Worm (Caenorhabditis elegans) whole organism, young adult: Measurements from ENCODE around the gene sri-4.

Experiments used
- B0336.3 ChIP-seq: fragments of 200-800 bp; sonication (Bioruptor generic); IDR thresholded peaks from 2 replicates; pipeline ENCODE4 v1.3.6; 2022; ENCODE audit warnings: missing genetic modification characterization, missing compliant biosample characterization
- F10E7.11 ChIP-seq: sonication (generic microtip); optimal IDR thresholded peaks from 2 replicates; lab custom pipeline; 2017; ENCODE audit warnings: mild to moderate bottlenecking, missing genetic modification characterization, moderate library complexity, missing compliant biosample characterization
- F23B12.7 ChIP-seq: sonication (generic microtip); optimal IDR thresholded peaks from 2 replicates; lab custom pipeline; 2017; ENCODE audit warnings: missing genetic modification characterization, mild to moderate bottlenecking, missing compliant biosample characterization, antibody characterized with exemption, moderate library complexity; ENCODE audit not compliant: insufficient read depth
- F55B11.4 ChIP-seq: sonication (generic microtip); optimal IDR thresholded peaks from 2 replicates; lab custom pipeline; 2016; ENCODE audit warnings: missing compliant biosample characterization, missing genetic modification characterization, borderline replicate concordance; ENCODE audit not compliant: insufficient read depth
- F57C9.4 ChIP-seq: sonication (generic microtip); optimal IDR thresholded peaks from 2 replicates; lab custom pipeline; 2017; ENCODE audit warnings: mild to moderate bottlenecking, missing genetic modification characterization, missing compliant biosample characterization
- T07F8.4 ChIP-seq: sonication (generic microtip); optimal IDR thresholded peaks from 2 replicates; lab custom pipeline; 2016; ENCODE audit warnings: mild to moderate bottlenecking, missing genetic modification characterization, moderate library complexity, missing compliant biosample characterization
- T26A5.8 ChIP-seq: sonication (generic microtip); optimal IDR thresholded peaks from 2 replicates; lab custom pipeline; 2016; ENCODE audit warnings: missing genetic modification characterization, missing compliant biosample characterization
- Y53F4B.3 ChIP-seq: fragments of 200-800 bp; sonication (Bioruptor generic); IDR thresholded peaks from 2 replicates; pipeline ENCODE4 v1.3.6; 2022; ENCODE audit warnings: missing genetic modification reagents, missing genetic modification characterization, missing compliant biosample characterization
- Y53G8AR.9 ChIP-seq: fragments of 200-800 bp; sonication (Bioruptor generic); conservative IDR thresholded peaks from 2 replicates; pipeline ENCODE4 v1.3.6; 2022; ENCODE audit warnings: missing genetic modification reagents, missing genetic modification characterization, missing compliant biosample characterization
- Y95B8A.8 ChIP-seq: fragments of 200-800 bp; sonication (Bioruptor generic); IDR thresholded peaks from 2 replicates; pipeline ENCODE4 v1.3.6; 2022; ENCODE audit warnings: missing genetic modification reagents, missing genetic modification characterization, missing compliant biosample characterization
- akir-1 ChIP-seq: fragments of 200-800 bp; sonication (Bioruptor generic); optimal IDR thresholded peaks from 2 replicates; lab custom pipeline; 2018; ENCODE audit warnings: mild to moderate bottlenecking, missing genetic modification characterization, moderate library complexity, missing compliant biosample characterization
- ama-1 ChIP-seq, 3 experiments: fragments of 150-350 bp in 1 of 3; sonication (generic microtip) in 2 of 3; optimal IDR thresholded peaks; 2 replicates each; lab custom pipeline; 2014 to 2018; ENCODE audit warnings: missing biosample characterization in 2 of 3, missing genetic modification characterization in 2 of 3, missing genetic modification reagents in 2 of 3
- aptf-3 ChIP-seq: fragments of 200-800 bp; sonication (Bioruptor generic); IDR thresholded peaks from 2 replicates; pipeline ENCODE4 v1.3.6; 2022; ENCODE audit warnings: missing genetic modification characterization, missing compliant biosample characterization
- attf-3 ChIP-seq: fragments of 200-800 bp; sonication (Bioruptor generic); conservative IDR thresholded peaks from 2 replicates; pipeline ENCODE4 v1.3.6; 2022; ENCODE audit warnings: missing genetic modification reagents, missing genetic modification characterization, missing compliant biosample characterization
- attf-5 ChIP-seq: fragments of 200-800 bp; sonication (Bioruptor generic); optimal IDR thresholded peaks from 2 replicates; lab custom pipeline; 2018; ENCODE audit warnings: mild to moderate bottlenecking, missing genetic modification characterization, missing compliant biosample characterization
- cebp-1 ChIP-seq, 2 experiments: fragments of 200-800 bp in 1 of 2; sonication (Bioruptor generic) in 1 of 2; sonication (generic microtip) in 1 of 2; IDR thresholded peaks in 1 of 2; optimal IDR thresholded peaks in 1 of 2; 2 replicates each; pipeline versions ENCODE4 v1.3.6 to Lab custom; 2017 to 2022; ENCODE audit warnings: missing compliant biosample characterization in 2 of 2, missing genetic modification characterization in 2 of 2, mild to moderate bottlenecking in 1 of 2, missing genetic modification reagents in 1 of 2, moderate library complexity in 1 of 2
- ceh-40 ChIP-seq: fragments of 200-800 bp; sonication (Bioruptor generic); IDR thresholded peaks from 2 replicates; pipeline ENCODE4 v1.3.6; 2022; ENCODE audit warnings: missing genetic modification characterization, missing compliant biosample characterization
- ceh-58 ChIP-seq: fragments of 200-800 bp; sonication (Bioruptor generic); IDR thresholded peaks from 2 replicates; pipeline ENCODE4 v1.3.6; 2022; ENCODE audit warnings: missing genetic modification characterization, missing compliant biosample characterization
- efl-1 ChIP-seq: fragments of 150-350 bp; optimal IDR thresholded peaks from 2 replicates; lab custom pipeline; 2014; ENCODE audit warnings: missing biosample characterization, missing genetic modification reagents, missing genetic modification characterization
- egl-44 ChIP-seq: fragments of 200-800 bp; sonication (Bioruptor generic); IDR thresholded peaks from 2 replicates; pipeline ENCODE4 v1.3.6; 2022; ENCODE audit warnings: missing genetic modification reagents, missing genetic modification characterization, missing compliant biosample characterization
- ets-4 ChIP-seq: fragments of 200-800 bp; sonication (Bioruptor generic); optimal IDR thresholded peaks from 2 replicates; lab custom pipeline; 2018; ENCODE audit warnings: mild to moderate bottlenecking, missing genetic modification characterization, missing compliant biosample characterization
- gei-17 ChIP-seq: fragments of 200-800 bp; sonication (Bioruptor generic); optimal IDR thresholded peaks from 2 replicates; lab custom pipeline; 2018; ENCODE audit warnings: mild to moderate bottlenecking, missing genetic modification characterization, missing compliant biosample characterization
- hmg-20 ChIP-seq: fragments of 200-800 bp; sonication (Bioruptor generic); IDR thresholded peaks from 2 replicates; pipeline ENCODE4 v1.3.6; 2022; ENCODE audit warnings: missing genetic modification reagents, missing genetic modification characterization, missing compliant biosample characterization
- lag-1 ChIP-seq: fragments of 200-800 bp; sonication (Bioruptor generic); IDR thresholded peaks from 2 replicates; pipeline ENCODE4 v1.3.6; 2022; ENCODE audit warnings: missing genetic modification reagents, missing genetic modification characterization, missing compliant biosample characterization
- lin-26 ChIP-seq: fragments of 200-800 bp; sonication (Bioruptor generic); IDR thresholded peaks from 2 replicates; pipeline ENCODE4 v1.3.6; 2022; ENCODE audit warnings: missing genetic modification reagents, missing genetic modification characterization, missing compliant biosample characterization
- lin-35 ChIP-seq, 3 experiments: fragments of 150-350 bp in 2 of 3; sonication (generic microtip) in 1 of 3; optimal IDR thresholded peaks; 2 replicates each; lab custom pipeline; 2014 to 2018; ENCODE audit warnings: missing biosample characterization in 3 of 3, missing genetic modification characterization in 3 of 3, missing genetic modification reagents in 3 of 3
- lir-1 ChIP-seq: fragments of 200-800 bp; sonication (Bioruptor generic); conservative IDR thresholded peaks from 2 replicates; pipeline ENCODE4 v1.3.6; 2022; ENCODE audit warnings: missing genetic modification reagents, missing genetic modification characterization, missing compliant biosample characterization
- lsl-1 ChIP-seq: fragments of 200-800 bp; sonication (Bioruptor generic); optimal IDR thresholded peaks from 2 replicates; lab custom pipeline; 2018; ENCODE audit warnings: mild to moderate bottlenecking, missing genetic modification characterization, moderate library complexity, missing compliant biosample characterization
- lsy-27 ChIP-seq: sonication (generic microtip); optimal IDR thresholded peaks from 2 replicates; lab custom pipeline; 2017; ENCODE audit warnings: missing genetic modification characterization, mild to moderate bottlenecking, missing compliant biosample characterization, antibody characterized with exemption, missing genotype, borderline replicate concordance; ENCODE audit not compliant: insufficient read depth
- madf-8 ChIP-seq: fragments of 200-800 bp; sonication (Bioruptor generic); conservative IDR thresholded peaks from 2 replicates; pipeline ENCODE4 v1.3.6; 2022; ENCODE audit warnings: missing genetic modification reagents, missing genetic modification characterization, missing compliant biosample characterization
- mel-28 ChIP-seq: sonication (generic microtip); optimal IDR thresholded peaks from 2 replicates; lab custom pipeline; 2016; ENCODE audit warnings: borderline replicate concordance, mild to moderate bottlenecking, missing genetic modification characterization, missing compliant biosample characterization
- mes-4 ChIP-seq: sonication (generic microtip); optimal IDR thresholded peaks from 2 replicates; lab custom pipeline; 2016; ENCODE audit warnings: missing genotype, missing genetic modification characterization, missing compliant biosample characterization
- nhr-179 ChIP-seq: sonication (generic microtip); optimal IDR thresholded peaks from 2 replicates; lab custom pipeline; 2016; ENCODE audit warnings: mild to moderate bottlenecking, missing genetic modification characterization, missing compliant biosample characterization
- pbrm-1 ChIP-seq: fragments of 200-800 bp; sonication (Bioruptor generic); IDR thresholded peaks from 2 replicates; pipeline ENCODE4 v1.3.6; 2022; ENCODE audit warnings: missing genetic modification reagents, missing genetic modification characterization, missing compliant biosample characterization
- rcor-1 ChIP-seq: fragments of 200-800 bp; sonication (Bioruptor generic); IDR thresholded peaks from 2 replicates; pipeline ENCODE4 v1.3.6; 2022; ENCODE audit warnings: missing genetic modification reagents, missing genetic modification characterization, missing compliant biosample characterization
- rec-8 ChIP-seq, 2 experiments: sonication (generic microtip); optimal IDR thresholded peaks; 2 replicates each; lab custom pipeline; 2016; ENCODE audit warnings: mild to moderate bottlenecking in 2 of 2, missing genetic modification characterization in 2 of 2, missing genetic modification reagents in 2 of 2, missing genotype in 2 of 2, missing biosample characterization in 1 of 2, missing compliant biosample characterization in 1 of 2, moderate library complexity in 1 of 2
- rpc-1 ChIP-seq, 2 experiments: fragments of 150-350 bp in 1 of 2; sonication (generic microtip) in 1 of 2; optimal IDR thresholded peaks; 2 replicates each; lab custom pipeline; 2014 to 2018; ENCODE audit warnings: missing biosample characterization in 1 of 2, missing genetic modification characterization in 1 of 2, missing genetic modification reagents in 1 of 2, missing genotype in 1 of 2
- snpc-1.3 ChIP-seq: sonication (generic microtip); optimal IDR thresholded peaks from 2 replicates; lab custom pipeline; 2017; ENCODE audit warnings: missing genetic modification characterization, mild to moderate bottlenecking, missing compliant biosample characterization, antibody characterized with exemption, moderate library complexity, missing genotype, missing genetic modification reagents; ENCODE audit not compliant: insufficient read depth
- tbx-9 ChIP-seq: sonication (generic microtip); optimal IDR thresholded peaks from 2 replicates; lab custom pipeline; 2016; ENCODE audit warnings: borderline replicate concordance, missing genetic modification characterization, inconsistent platforms, missing compliant biosample characterization
- xnd-1 ChIP-seq: sonication (generic microtip); optimal IDR thresholded peaks from 2 replicates; lab custom pipeline; 2016; ENCODE audit warnings: missing genotype, missing genetic modification reagents, missing genetic modification characterization, missing compliant biosample characterization
- zfh-2 ChIP-seq: fragments of 200-800 bp; sonication (Bioruptor generic); conservative IDR thresholded peaks from 2 replicates; pipeline ENCODE4 v1.3.6; 2022; ENCODE audit warnings: missing genetic modification reagents, missing genetic modification characterization, missing compliant biosample characterization
- ztf-18 ChIP-seq: sonication (generic microtip); optimal IDR thresholded peaks from 2 replicates; lab custom pipeline; 2016; ENCODE audit warnings: missing genotype, mild to moderate bottlenecking, missing genetic modification characterization, missing compliant biosample characterization
- ztf-22 ChIP-seq: fragments of 200-800 bp; sonication (Bioruptor generic); optimal IDR thresholded peaks from 2 replicates; lab custom pipeline; 2018; ENCODE audit warnings: mild to moderate bottlenecking, missing genetic modification characterization, moderate library complexity, missing compliant biosample characterization
- ztf-25 ChIP-seq: fragments of 200-800 bp; sonication (Bioruptor generic); IDR thresholded peaks from 2 replicates; pipeline ENCODE4 v1.3.6; 2022; ENCODE audit warnings: missing genetic modification reagents, missing genetic modification characterization, missing compliant biosample characterization
- ztf-28 ChIP-seq: fragments of 200-800 bp; sonication (Bioruptor generic); IDR thresholded peaks from 2 replicates; pipeline ENCODE4 v1.3.6; 2022; ENCODE audit warnings: missing genetic modification reagents, missing genetic modification characterization, missing compliant biosample characterization

Gene sri-4

ce11 chrV:731330-731729, 16.8 kb upstream of the sri-4 start:
- TF ChIP-seq lir-1 = peak; percentile 73
- no peak for TF ChIP-seq xnd-1 (tag; lab: Kevin White, UChicago)
- TF ChIP-seq nhr-179 = no peak
- TF ChIP-seq ztf-25 = no peak
- TF ChIP-seq zfh-2 (GFP tag; lab: Robert Waterston, UW) = peak; percentile 81
- no peak for TF ChIP-seq lag-1 (GFP tag; lab: Robert Waterston, UW)
- peak; percentile 33; the same call in 1 of the 2 replicates for TF ChIP-seq cebp-1 (GFP tag; IDR thresholded peaks at IDR 0.05; lab: Robert Waterston, UW)
- TF ChIP-seq cebp-1 (tag; optimal IDR thresholded peaks at IDR 0.05; lab: Kevin White, UChicago) = peak; percentile 89
- peak; percentile 77 for TF ChIP-seq pbrm-1 (GFP tag; lab: Robert Waterston, UW)
- no peak for TF ChIP-seq F23B12.7
- no peak for TF ChIP-seq F57C9.4 (tag; lab: Kevin White, UChicago)
- TF ChIP-seq T26A5.8 (tag; lab: Kevin White, UChicago) = no peak
- no peak for TF ChIP-seq rec-8 (tag; optimal IDR thresholded peaks at IDR 0.05; lab: Kevin White, UChicago)
- peak; percentile 88; the same call in 1 of the 2 replicates for TF ChIP-seq egl-44 (GFP tag; lab: Robert Waterston, UW)
- TF ChIP-seq lsl-1 = no peak
- no peak for TF ChIP-seq efl-1
- no peak for TF ChIP-seq rpc-1 (optimal IDR thresholded peaks at IDR 0.05; lab: Kevin White, UChicago)
- TF ChIP-seq rpc-1 (tag; optimal IDR thresholded peaks at IDR 0.05; lab: Kevin White, UChicago) = no peak
- no peak for TF ChIP-seq F10E7.11 (tag; lab: Kevin White, UChicago)
- TF ChIP-seq ztf-22 (GFP tag; lab: Kevin White, UChicago) = peak; percentile 93
- TF ChIP-seq ceh-58 = no peak
- no peak for TF ChIP-seq aptf-3 (GFP tag; lab: Robert Waterston, UW)
- peak; percentile 74; the same call in 1 of the 2 replicates for TF ChIP-seq Y95B8A.8 (GFP tag; lab: Robert Waterston, UW)
- no peak for TF ChIP-seq tbx-9
- peak; percentile 73 for TF ChIP-seq lin-26 (GFP tag; lab: Robert Waterston, UW)
- TF ChIP-seq akir-1 (GFP tag; lab: Kevin White, UChicago) = no peak
- TF ChIP-seq F55B11.4 (tag; lab: Kevin White, UChicago) = no peak
- TF ChIP-seq mes-4 (tag; lab: Kevin White, UChicago) = no peak
- TF ChIP-seq mel-28 (tag; lab: Kevin White, UChicago) = no peak
- peak; percentile 81 for TF ChIP-seq attf-5 (GFP tag; lab: Kevin White, UChicago)
- peak; percentile 84 for TF ChIP-seq ets-4 (GFP tag; lab: Kevin White, UChicago)
- TF ChIP-seq lsy-27 = no peak
- no peak for TF ChIP-seq T07F8.4 (tag; lab: Kevin White, UChicago)
- TF ChIP-seq ama-1 (optimal IDR thresholded peaks at IDR 0.05; lab: Kevin White, UChicago) = peak; percentile 1
- no peak for TF ChIP-seq ama-1 (GFP tag; optimal IDR thresholded peaks at IDR 0.05; lab: Kevin White, UChicago)
- TF ChIP-seq madf-8 = no peak
- peak; percentile 55 for TF ChIP-seq gei-17 (GFP tag; lab: Kevin White, UChicago)
- TF ChIP-seq Y53F4B.3 (GFP tag; lab: Robert Waterston, UW) = no peak
- no peak for TF ChIP-seq ztf-28
- no peak for TF ChIP-seq snpc-1.3
- no peak for TF ChIP-seq attf-3
- peak; percentile 75; the same call in 1 of the 2 replicates for TF ChIP-seq Y53G8AR.9 (GFP tag; lab: Robert Waterston, UW)
- no peak for TF ChIP-seq ceh-40
- peak; percentile 96 for TF ChIP-seq B0336.3 (GFP tag; lab: Robert Waterston, UW)
- peak in 1 of 3 experiments; percentile 29 for TF ChIP-seq lin-35 (GFP tag; optimal IDR thresholded peaks at IDR 0.05; lab: Kevin White, UChicago)
- no peak for TF ChIP-seq hmg-20
- TF ChIP-seq rcor-1 (GFP tag; lab: Robert Waterston, UW) = peak; percentile 47; the same call in 1 of the 2 replicates
- no peak for TF ChIP-seq ztf-18 (tag; lab: Kevin White, UChicago)
